Worm (Caenorhabditis elegans) whole organism, mixed stage, embryonic: ENCODE measurements around the gene ZK546.4.

Experiments used
- M03D4.4 ChIP-seq: sonication (generic microtip); optimal IDR thresholded peaks from 2 replicates; lab custom pipeline; 2017; ENCODE audit warnings: mild to moderate bottlenecking, missing genetic modification characterization, missing compliant biosample characterization
- bed-3 ChIP-seq: fragments of 200-800 bp; sonication (Bioruptor generic); optimal IDR thresholded peaks from 3 replicates; lab custom pipeline; 2018; ENCODE audit warnings: mild to moderate bottlenecking, missing genetic modification characterization, moderate library complexity, missing compliant biosample characterization
- blmp-1 ChIP-seq: fragments of 150-350 bp; optimal IDR thresholded peaks from 2 replicates; lab custom pipeline; 2014; ENCODE audit warnings: missing biosample characterization, missing genetic modification characterization
- ceh-39 ChIP-seq: fragments of 150-350 bp; optimal IDR thresholded peaks from 2 replicates; lab custom pipeline; 2014; ENCODE audit warnings: missing biosample characterization, missing genetic modification characterization
- ceh-43 ChIP-seq: fragments of 200-800 bp; sonication (Bioruptor generic); optimal IDR thresholded peaks from 2 replicates; lab custom pipeline; 2018; ENCODE audit warnings: mild to moderate bottlenecking, missing genetic modification characterization, moderate library complexity, missing compliant biosample characterization
- ceh-83 ChIP-seq: fragments of 200-800 bp; sonication (Bioruptor generic); optimal IDR thresholded peaks from 2 replicates; lab custom pipeline; 2018; ENCODE audit warnings: mild to moderate bottlenecking, missing genetic modification characterization, missing compliant biosample characterization
- ces-1 ChIP-seq: fragments of 150-350 bp; optimal IDR thresholded peaks from 2 replicates; lab custom pipeline; 2014; ENCODE audit warnings: missing biosample characterization, missing genetic modification reagents, missing genetic modification characterization
- cnd-1 ChIP-seq: fragments of 200-800 bp; sonication (Bioruptor generic); optimal IDR thresholded peaks from 2 replicates; lab custom pipeline; 2018; ENCODE audit warnings: mild to moderate bottlenecking, missing genetic modification characterization, missing compliant biosample characterization
- drap-1 ChIP-seq: fragments of 200-800 bp; sonication (Bioruptor generic); optimal IDR thresholded peaks from 3 replicates; lab custom pipeline; 2018; ENCODE audit warnings: mild to moderate bottlenecking, missing genetic modification characterization, missing compliant biosample characterization
- elt-1 ChIP-seq: sonication (generic microtip); optimal IDR thresholded peaks from 2 replicates; lab custom pipeline; 2017; ENCODE audit warnings: missing genetic modification characterization, mild to moderate bottlenecking, missing compliant biosample characterization, antibody characterized with exemption, moderate library complexity, borderline replicate concordance; ENCODE audit not compliant: insufficient read depth
- elt-3 ChIP-seq: fragments of 150-350 bp; optimal IDR thresholded peaks from 2 replicates; lab custom pipeline; 2014; ENCODE audit warnings: missing biosample characterization, missing genetic modification characterization
- flh-1 ChIP-seq: fragments of 200-800 bp; sonication (Bioruptor generic); optimal IDR thresholded peaks from 2 replicates; lab custom pipeline; 2018; ENCODE audit warnings: mild to moderate bottlenecking, missing genetic modification characterization, moderate library complexity, missing compliant biosample characterization
- ham-2 ChIP-seq: fragments of 200-800 bp; sonication (Bioruptor generic); optimal IDR thresholded peaks from 2 replicates; lab custom pipeline; 2018; ENCODE audit warnings: mild to moderate bottlenecking, missing genetic modification characterization, missing compliant biosample characterization
- hlh-1 ChIP-seq: fragments of 150-350 bp; optimal IDR thresholded peaks from 2 replicates; lab custom pipeline; 2014; ENCODE audit warnings: missing biosample characterization, missing genetic modification reagents, missing genetic modification characterization
- lin-13 ChIP-seq: fragments of 150-350 bp; optimal IDR thresholded peaks from 2 replicates; lab custom pipeline; 2014; ENCODE audit warnings: missing biosample characterization, missing genetic modification characterization
- lin-32 ChIP-seq: fragments of 200-800 bp; sonication (Bioruptor generic); optimal IDR thresholded peaks from 2 replicates; lab custom pipeline; 2018; ENCODE audit warnings: mild to moderate bottlenecking, missing genetic modification characterization, missing compliant biosample characterization
- lsy-2 ChIP-seq: fragments of 150-350 bp; optimal IDR thresholded peaks from 2 replicates; lab custom pipeline; 2014; ENCODE audit warnings: missing biosample characterization, missing genetic modification characterization
- mab-5 ChIP-seq: fragments of 150-350 bp; optimal IDR thresholded peaks from 2 replicates; lab custom pipeline; 2014; ENCODE audit warnings: missing biosample characterization, missing genetic modification characterization
- mep-1 ChIP-seq: fragments of 150-350 bp; optimal IDR thresholded peaks from 2 replicates; lab custom pipeline; 2017; ENCODE audit warnings: missing biosample characterization, missing genetic modification reagents, missing genetic modification characterization, inconsistent platforms
- mls-2 ChIP-seq: sonication (generic microtip); optimal IDR thresholded peaks from 2 replicates; lab custom pipeline; 2016; ENCODE audit warnings: mild to moderate bottlenecking, missing genetic modification characterization, moderate library complexity, missing compliant biosample characterization
- nhr-12 ChIP-seq: fragments of 150-350 bp; optimal IDR thresholded peaks from 2 replicates; lab custom pipeline; 2014; ENCODE audit warnings: missing biosample characterization, missing genetic modification characterization
- nhr-2 ChIP-seq: fragments of 150-350 bp; optimal IDR thresholded peaks from 2 replicates; lab custom pipeline; 2014; ENCODE audit warnings: missing biosample characterization, missing genetic modification characterization
- nhr-237 ChIP-seq: fragments of 150-350 bp; optimal IDR thresholded peaks from 2 replicates; lab custom pipeline; 2014; ENCODE audit warnings: missing biosample characterization, missing genetic modification characterization
- nhr-28 ChIP-seq: fragments of 150-350 bp; optimal IDR thresholded peaks from 2 replicates; lab custom pipeline; 2014; ENCODE audit warnings: missing biosample characterization, missing genetic modification characterization
- nhr-76 ChIP-seq: sonication (generic microtip); optimal IDR thresholded peaks from 2 replicates; lab custom pipeline; 2017; ENCODE audit warnings: missing biosample characterization, missing genetic modification characterization
- pha-4 ChIP-seq: fragments of 150-350 bp; optimal IDR thresholded peaks from 2 replicates; lab custom pipeline; 2018; ENCODE audit warnings: missing biosample characterization, missing genetic modification reagents, missing genetic modification characterization
- sem-2 ChIP-seq: fragments of 200-800 bp; sonication (Bioruptor generic); optimal IDR thresholded peaks from 2 replicates; lab custom pipeline; 2018; ENCODE audit warnings: mild to moderate bottlenecking, missing genetic modification characterization, missing compliant biosample characterization
- snpc-4 ChIP-seq: fragments of 150-350 bp; optimal IDR thresholded peaks from 2 replicates; lab custom pipeline; 2014; ENCODE audit warnings: missing biosample characterization, missing genetic modification characterization
- sptf-1 ChIP-seq: sonication (generic microtip); optimal IDR thresholded peaks from 2 replicates; lab custom pipeline; 2017; ENCODE audit warnings: mild to moderate bottlenecking, missing genetic modification characterization, moderate library complexity, missing compliant biosample characterization
- tbx-8 ChIP-seq: fragments of 200-800 bp; sonication (Bioruptor generic); optimal IDR thresholded peaks from 2 replicates; lab custom pipeline; 2018; ENCODE audit warnings: mild to moderate bottlenecking, missing genetic modification characterization, moderate library complexity, missing compliant biosample characterization
- unc-120 ChIP-seq: sonication (generic microtip); optimal IDR thresholded peaks from 2 replicates; lab custom pipeline; 2017; ENCODE audit warnings: missing genetic modification characterization, missing compliant biosample characterization; ENCODE audit not compliant: poor library complexity, severe bottlenecking
- unc-39 ChIP-seq: fragments of 150-350 bp; optimal IDR thresholded peaks from 2 replicates; lab custom pipeline; 2014; ENCODE audit warnings: missing biosample characterization, missing genetic modification characterization
- unc-62 ChIP-seq: fragments of 150-350 bp; optimal IDR thresholded peaks from 2 replicates; lab custom pipeline; 2014; ENCODE audit warnings: missing biosample characterization, missing genetic modification reagents, missing genetic modification characterization
- zip-8 ChIP-seq: fragments of 150-350 bp; optimal IDR thresholded peaks from 2 replicates; lab custom pipeline; 2014; ENCODE audit warnings: missing biosample characterization, missing genetic modification characterization
- ztf-11 ChIP-seq: fragments of 150-350 bp; optimal IDR thresholded peaks from 2 replicates; lab custom pipeline; 2014; ENCODE audit warnings: missing biosample characterization, missing genetic modification characterization

Gene ZK546.4

DNA sequence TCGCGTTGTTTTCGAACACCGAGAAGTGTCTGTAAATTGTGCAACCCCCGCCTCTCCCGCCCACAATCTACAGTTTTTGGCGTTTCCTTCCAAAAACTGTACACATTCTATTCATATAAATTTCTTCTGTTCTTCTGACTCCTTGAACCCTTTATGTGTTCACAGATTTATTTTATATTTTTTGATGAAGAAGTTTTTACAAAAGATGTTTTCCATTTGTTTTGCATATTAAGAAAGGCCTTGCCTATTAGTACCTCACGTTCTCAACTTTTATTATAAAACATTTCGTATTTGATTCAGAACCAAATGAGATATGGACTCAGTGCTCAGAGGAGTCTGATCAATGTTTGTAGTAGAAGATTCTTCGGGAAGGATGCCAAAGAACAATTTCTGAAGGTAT is 15.4 kb downstream of the ZK546.4 start, which contains the start of gene ndx-3:
Gene ndx-3, plus strand, starts transcription at position 301 of the 400 bp plus-strand sequence.
- TF ChIP-seq nhr-2: no peak
- TF ChIP-seq lin-32: no peak

DNA sequence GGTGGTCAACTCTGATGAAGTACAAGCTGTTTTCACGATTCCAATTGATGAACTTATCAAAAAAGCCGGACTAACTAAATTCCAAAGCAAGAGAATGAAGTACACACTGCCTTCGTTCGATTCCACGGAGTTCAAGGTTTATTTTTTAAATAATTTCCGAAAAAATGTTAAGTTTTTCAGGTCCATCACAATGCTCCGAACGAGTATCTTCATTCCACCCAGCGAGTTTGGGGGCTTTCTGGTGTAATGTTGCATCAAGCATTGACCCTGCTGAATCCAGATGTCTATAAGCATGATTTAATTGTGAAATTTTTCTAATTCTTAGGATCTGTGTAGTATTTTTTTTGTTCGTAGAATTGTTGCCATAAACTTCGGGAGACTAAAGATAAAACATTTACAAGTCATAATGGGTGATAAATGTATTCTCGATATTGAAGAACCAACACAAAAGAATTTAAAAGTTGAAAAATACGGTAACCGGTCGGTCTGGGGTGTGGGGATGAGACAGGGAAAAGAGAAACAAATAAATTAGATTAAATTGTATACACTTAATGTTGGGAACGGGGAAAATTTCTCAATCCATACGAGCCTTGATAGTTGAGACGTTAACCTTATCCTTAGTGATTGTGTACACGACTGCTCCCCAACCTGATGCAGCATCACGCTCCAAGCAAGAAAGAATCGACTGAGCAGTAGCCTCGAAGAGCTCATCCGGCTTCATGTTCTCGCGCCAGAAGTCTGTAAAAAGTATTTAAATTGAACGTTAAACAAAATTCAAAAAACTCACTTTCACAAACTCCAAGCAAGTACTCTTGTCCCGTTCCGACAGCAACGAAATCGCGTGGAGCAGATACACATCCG is 16.5 kb downstream of the ZK546.4 start:
- TF ChIP-seq flh-1: no peak
- TF ChIP-seq nhr-12: no peak
- no peak for TF ChIP-seq nhr-237
- TF ChIP-seq M03D4.4: no peak
- no peak for TF ChIP-seq ceh-43
- no peak for TF ChIP-seq lsy-2 (tag; lab: Kevin White, UChicago)
- TF ChIP-seq blmp-1 (tag; lab: Kevin White, UChicago): no peak

DNA sequence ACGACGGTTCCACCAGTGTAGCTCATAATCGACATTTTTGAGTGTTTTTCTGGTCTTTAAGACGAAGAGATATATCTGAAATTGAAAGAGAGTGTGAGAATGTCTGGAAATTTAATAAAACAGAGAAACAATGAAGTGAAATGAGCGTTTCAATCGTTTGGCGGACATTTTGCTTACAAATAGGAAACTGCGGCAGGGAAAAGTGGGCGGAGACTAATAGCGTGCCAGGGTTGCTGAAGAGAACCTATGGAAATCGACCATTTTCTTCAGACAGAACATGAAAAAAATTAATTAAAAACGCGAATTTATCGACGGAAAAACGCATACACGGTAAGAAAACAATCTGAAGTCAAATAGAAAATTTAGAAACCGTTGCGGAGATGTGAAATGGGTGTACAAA is 17.5 kb downstream of the ZK546.4 start, which contains the start of gene pbs-3:
Gene pbs-3, minus strand, starts transcription at position 75 of the 400 bp plus-strand sequence.
- TF ChIP-seq lsy-2 (tag; lab: Kevin White, UChicago) (peak; percentile 62), snpc-4 (no peak), unc-120 (tag; lab: Kevin White, UChicago) (no peak), cnd-1 (tag; lab: Kevin White, UChicago) (no peak), ceh-43 (no peak), blmp-1 (tag; lab: Kevin White, UChicago) (no peak), elt-3 (tag; lab: Kevin White, UChicago) (no peak), lin-32 (no peak), ham-2 (GFP tag; lab: Kevin White, UChicago) (no peak), nhr-28 (tag; lab: Kevin White, UChicago) (no peak), lin-13 (peak; percentile 24), ces-1 (GFP tag; lab: Kevin White, UChicago) (no peak), nhr-76 (no peak), drap-1 (GFP tag; lab: Kevin White, UChicago) (no peak), nhr-237 (peak; percentile 72), zip-8 (tag; lab: Kevin White, UChicago) (no peak), mep-1 (tag; lab: Kevin White, UChicago) (peak; percentile 82), nhr-2 (no peak), elt-1 (tag; lab: Kevin White, UChicago) (no peak), hlh-1 (tag; lab: Kevin White, UChicago) (peak; percentile 26), ceh-83 (GFP tag; lab: Kevin White, UChicago) (no peak), unc-62 (GFP tag; lab: Kevin White, UChicago) (no peak), sem-2 (GFP tag; lab: Kevin White, UChicago) (no peak), mls-2 (no peak), mab-5 (tag; lab: Kevin White, UChicago) (no peak), pha-4 (tag; lab: Kevin White, UChicago) (peak; percentile 19), flh-1 (no peak), sptf-1 (tag; lab: Kevin White, UChicago) (peak; percentile 27), bed-3 (GFP tag; lab: Kevin White, UChicago) (no peak), nhr-12 (no peak), ceh-39 (tag; lab: Kevin White, UChicago) (no peak), ztf-11 (no peak), tbx-8 (GFP tag; lab: Kevin White, UChicago) (no peak), unc-39 (no peak), M03D4.4 (no peak)
- TF ChIP-seq, all 35 proteins: peak for 7

DNA sequence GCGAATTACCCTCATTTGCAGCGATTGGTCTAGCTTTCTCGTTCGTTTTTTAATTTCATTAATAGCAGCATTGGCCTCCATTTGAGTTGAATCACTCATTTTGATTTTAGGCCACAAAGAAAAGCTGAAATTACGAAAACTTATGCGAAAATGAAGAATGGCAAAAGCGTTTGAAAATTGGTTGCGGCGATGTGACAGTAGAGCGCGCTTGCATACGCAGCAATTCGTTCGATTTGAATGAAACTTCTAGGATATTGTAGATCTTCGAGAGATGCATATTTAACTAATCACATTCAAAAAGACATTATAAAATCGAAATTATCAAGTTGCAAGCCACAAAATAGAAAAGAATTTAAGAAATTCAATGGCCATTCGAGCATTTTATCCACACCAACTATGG is 21.9 kb downstream of the ZK546.4 start, which contains the start of gene ulp-2:
Gene ulp-2, minus strand, starts transcription at position 158 of the 400 bp plus-strand sequence.
- TF ChIP-seq ces-1 (GFP tag; lab: Kevin White, UChicago) (no peak), hlh-1 (tag; lab: Kevin White, UChicago) (peak; percentile 6)
